Fruit fly (Drosophila melanogaster) whole organism, embryonic: Measurements from ENCODE around the gene Lcp65Ag1.

Source experiments
- Asciz ChIP-seq: fragments of 200-800 bp; sonication (Bioruptor generic); optimal IDR thresholded peaks from 2 replicates; lab custom pipeline; 2017; ENCODE audit warnings: missing biosample characterization, mild to moderate bottlenecking, missing genetic modification characterization, missing genetic modification reagents
- CG10274 ChIP-seq: fragments of 200-800 bp; sonication (Bioruptor generic); optimal IDR thresholded peaks from 3 replicates; lab custom pipeline; 2017; ENCODE audit warnings: missing biosample characterization, mild to moderate bottlenecking, missing genetic modification characterization
- CG11398 ChIP-seq: fragments of 200-800 bp; sonication (Bioruptor generic); optimal IDR thresholded peaks from 2 replicates; lab custom pipeline; 2016; ENCODE audit warnings: missing biosample characterization, missing genetic modification characterization
- CG12104 ChIP-seq: fragments of 200-800 bp; sonication (Bioruptor generic); optimal IDR thresholded peaks from 3 replicates; lab custom pipeline; 2016; ENCODE audit warnings: missing biosample characterization, missing genetic modification characterization
- CG12744 ChIP-seq: fragments of 200-800 bp; sonication (Bioruptor generic); optimal IDR thresholded peaks from 2 replicates; lab custom pipeline; 2016; ENCODE audit warnings: missing biosample characterization, missing genetic modification characterization
- CG14667 ChIP-seq: fragments of 200-800 bp; sonication (Bioruptor generic); IDR thresholded peaks from 2 replicates; pipeline ENCODE4 v1.3.6; 2022; ENCODE audit warnings: missing biosample characterization, missing genetic modification characterization
- CG15073 ChIP-seq: fragments of 200-800 bp; sonication (Bioruptor generic); optimal IDR thresholded peaks from 2 replicates; lab custom pipeline; 2016; ENCODE audit warnings: missing biosample characterization, missing genetic modification characterization
- CG16815 ChIP-seq: fragments of 200-800 bp; sonication (Bioruptor generic); optimal IDR thresholded peaks from 3 replicates; lab custom pipeline; 2017; ENCODE audit warnings: missing biosample characterization, mild to moderate bottlenecking, missing genetic modification characterization
- CG17359 ChIP-seq: fragments of 200-800 bp; sonication (Bioruptor generic); optimal IDR thresholded peaks from 3 replicates; lab custom pipeline; 2018; ENCODE audit warnings: missing biosample characterization, mild to moderate bottlenecking, missing genetic modification characterization, moderate library complexity
- CG17385 ChIP-seq: fragments of 200-800 bp; sonication (Bioruptor generic); optimal IDR thresholded peaks from 3 replicates; lab custom pipeline; 2018; ENCODE audit warnings: missing biosample characterization, mild to moderate bottlenecking, missing genetic modification characterization
- CG17802 ChIP-seq: fragments of 200-800 bp; sonication (Bioruptor generic); optimal IDR thresholded peaks from 2 replicates; lab custom pipeline; 2018; ENCODE audit warnings: missing biosample characterization, mild to moderate bottlenecking, missing genetic modification characterization, moderate library complexity
- CG1792 ChIP-seq: fragments of 200-800 bp; sonication (Bioruptor generic); optimal IDR thresholded peaks from 2 replicates; lab custom pipeline; 2016; ENCODE audit warnings: missing biosample characterization, missing genetic modification characterization
- CG18011 ChIP-seq: fragments of 200-800 bp; sonication (Bioruptor generic); optimal IDR thresholded peaks from 2 replicates; lab custom pipeline; 2017; ENCODE audit warnings: missing biosample characterization, missing genetic modification characterization, mild to moderate bottlenecking, moderate library complexity, missing genotype
- CG2129 ChIP-seq: fragments of 200-800 bp; sonication (Bioruptor generic); IDR thresholded peaks from 2 replicates; pipeline ENCODE4 v1.3.6; 2022; ENCODE audit warnings: missing biosample characterization, missing genetic modification characterization; ENCODE audit not compliant: partially characterized antibody
- CG2202 ChIP-seq: fragments of 200-800 bp; sonication (Bioruptor generic); optimal IDR thresholded peaks from 2 replicates; lab custom pipeline; 2018; ENCODE audit warnings: missing biosample characterization, mild to moderate bottlenecking, missing genetic modification characterization
- CG2875 ChIP-seq: fragments of 200-800 bp; sonication (Bioruptor generic); optimal IDR thresholded peaks from 2 replicates; lab custom pipeline; 2017; ENCODE audit warnings: missing biosample characterization, mild to moderate bottlenecking, missing genetic modification characterization, missing genetic modification reagents
- CG31365 ChIP-seq: fragments of 200-800 bp; sonication (Bioruptor generic); optimal IDR thresholded peaks from 2 replicates; lab custom pipeline; 2018; ENCODE audit warnings: missing biosample characterization, mild to moderate bottlenecking, missing genetic modification characterization
- CG4424 ChIP-seq: fragments of 200-800 bp; sonication (Bioruptor generic); optimal IDR thresholded peaks from 3 replicates; lab custom pipeline; 2016; ENCODE audit warnings: missing biosample characterization, missing genetic modification characterization
- CG6813 ChIP-seq: fragments of 200-800 bp; sonication (Bioruptor generic); optimal IDR thresholded peaks from 2 replicates; lab custom pipeline; 2017; ENCODE audit warnings: missing biosample characterization, missing genetic modification characterization, mild to moderate bottlenecking, moderate library complexity, missing genetic modification reagents
- CG7372 ChIP-seq: fragments of 200-800 bp; sonication (Bioruptor generic); IDR thresholded peaks from 2 replicates; pipeline ENCODE4 v1.3.6; 2022; ENCODE audit warnings: missing biosample characterization, missing genetic modification characterization
- CG8089 ChIP-seq: fragments of 200-800 bp; sonication (Bioruptor generic); optimal IDR thresholded peaks from 3 replicates; lab custom pipeline; 2016; ENCODE audit warnings: missing biosample characterization, missing genetic modification characterization
- CG8290 ChIP-seq, 3 experiments: fragments of 200-800 bp; sonication (Bioruptor generic); optimal IDR thresholded peaks; 2 replicates each; lab custom pipeline; 2016 to 2019; ENCODE audit warnings: missing biosample characterization in 3 of 3, missing genetic modification characterization in 3 of 3, mild to moderate bottlenecking in 2 of 3, moderate library complexity in 1 of 3
- CG8388 ChIP-seq: fragments of 200-800 bp; sonication (Bioruptor generic); optimal IDR thresholded peaks from 2 replicates; lab custom pipeline; 2019; ENCODE audit warnings: missing biosample characterization, mild to moderate bottlenecking, missing genetic modification characterization, moderate library complexity
- CG8924 ChIP-seq: fragments of 200-800 bp; optimal IDR thresholded peaks from 3 replicates; lab custom pipeline; 2019; ENCODE audit warnings: missing biosample characterization, mild to moderate bottlenecking, missing genetic modification characterization, moderate library complexity
- CG9817 ChIP-seq: fragments of 200-800 bp; sonication (Bioruptor generic); optimal IDR thresholded peaks from 2 replicates; lab custom pipeline; 2018; ENCODE audit warnings: missing biosample characterization, mild to moderate bottlenecking, missing genetic modification characterization, moderate library complexity
- CrebB ChIP-seq: fragments of 200-800 bp; sonication (Bioruptor generic); optimal IDR thresholded peaks from 3 replicates; lab custom pipeline; 2018; ENCODE audit warnings: missing biosample characterization, mild to moderate bottlenecking, missing genetic modification characterization
- Dll ChIP-seq: fragments of 200-800 bp; sonication (Bioruptor generic); IDR thresholded peaks from 4 replicates; pipeline ENCODE4 v1.3.6; 2022; ENCODE audit warnings: missing biosample characterization, missing genetic modification characterization; ENCODE audit not compliant: partially characterized antibody
- Gsc ChIP-seq: fragments of 200-800 bp; sonication (Bioruptor generic); IDR thresholded peaks from 2 replicates; pipeline ENCODE4 v1.3.6; 2022; ENCODE audit warnings: missing biosample characterization, missing genetic modification characterization
- H15 ChIP-seq: fragments of 200-800 bp; sonication (Bioruptor generic); IDR thresholded peaks from 3 replicates; pipeline ENCODE4 v1.3.6; 2022; ENCODE audit warnings: missing biosample characterization, missing genetic modification characterization
- Meics ChIP-seq: fragments of 200-800 bp; sonication (Bioruptor generic); optimal IDR thresholded peaks from 2 replicates; lab custom pipeline; 2017; ENCODE audit warnings: missing biosample characterization, mild to moderate bottlenecking, missing genetic modification characterization
- Optix ChIP-seq: fragments of 200-800 bp; sonication (Bioruptor generic); IDR thresholded peaks from 3 replicates; pipeline ENCODE4 v1.3.6; 2022; ENCODE audit warnings: missing biosample characterization, missing genetic modification characterization
- Trl ChIP-seq, 3 experiments: fragments of >200 bp in 2 of 3; fragments of 200-800 bp in 1 of 3; sonication (Bioruptor generic) in 1 of 3; optimal IDR thresholded peaks; 2 replicates in 1 of 3; 3 replicates in 2 of 3; lab custom pipeline; 2016 to 2017; ENCODE audit warnings: missing biosample characterization in 1 of 3, missing genetic modification characterization in 1 of 3
- ato ChIP-seq: fragments of 200-800 bp; sonication (Bioruptor generic); IDR thresholded peaks from 2 replicates; pipeline ENCODE4 v1.3.6; 2022; ENCODE audit warnings: missing biosample characterization, missing genetic modification characterization; ENCODE audit not compliant: partially characterized antibody
- btn ChIP-seq: fragments of 200-800 bp; sonication (Bioruptor generic); optimal IDR thresholded peaks from 2 replicates; lab custom pipeline; 2016; ENCODE audit warnings: missing biosample characterization, missing genetic modification characterization
- cato ChIP-seq: fragments of 200-800 bp; sonication (Bioruptor generic); optimal IDR thresholded peaks from 2 replicates; lab custom pipeline; 2016; ENCODE audit warnings: missing biosample characterization, missing genetic modification characterization, borderline replicate concordance
- crc ChIP-seq: fragments of 200-800 bp; sonication (Bioruptor generic); optimal IDR thresholded peaks from 2 replicates; lab custom pipeline; 2016; ENCODE audit warnings: missing biosample characterization, missing genetic modification characterization
- dati ChIP-seq: fragments of 200-800 bp; sonication (Bioruptor generic); IDR thresholded peaks from 2 replicates; pipeline ENCODE4 v1.3.6; 2022; ENCODE audit warnings: missing biosample characterization, missing genetic modification characterization
- emc ChIP-seq: fragments of 200-800 bp; sonication (Bioruptor generic); optimal IDR thresholded peaks from 2 replicates; lab custom pipeline; 2016; ENCODE audit warnings: missing biosample characterization, missing genetic modification characterization
- exex ChIP-seq: fragments of 200-800 bp; sonication (Bioruptor generic); optimal IDR thresholded peaks from 4 replicates; lab custom pipeline; 2018; ENCODE audit warnings: missing biosample characterization, mild to moderate bottlenecking, missing genetic modification characterization, moderate library complexity
- fd64A ChIP-seq: fragments of 200-800 bp; sonication (Bioruptor generic); optimal IDR thresholded peaks from 3 replicates; lab custom pipeline; 2018; ENCODE audit warnings: missing biosample characterization, mild to moderate bottlenecking, missing genetic modification characterization
- gce ChIP-seq: fragments of 200-800 bp; sonication (Bioruptor generic); IDR thresholded peaks from 3 replicates; pipeline ENCODE4 v1.3.6; 2022; ENCODE audit warnings: missing biosample characterization, missing genetic modification characterization
- insv ChIP-seq, 2 experiments: fragments of 200-800 bp; sonication (Bioruptor generic); optimal IDR thresholded peaks; 3 replicates each; lab custom pipeline; 2016 to 2018; ENCODE audit warnings: missing biosample characterization in 2 of 2, missing genetic modification characterization in 2 of 2
- nerfin-2 ChIP-seq: fragments of 200-800 bp; sonication (Bioruptor generic); IDR thresholded peaks from 2 replicates; pipeline ENCODE4 v1.3.6; 2022; ENCODE audit warnings: missing biosample characterization, missing genetic modification characterization; ENCODE audit not compliant: partially characterized antibody
- p53 ChIP-seq: fragments of 200-800 bp; sonication (Bioruptor generic); optimal IDR thresholded peaks from 2 replicates; lab custom pipeline; 2016; ENCODE audit warnings: missing biosample characterization, missing genetic modification characterization
- scrt ChIP-seq: fragments of 200-800 bp; sonication (Bioruptor generic); optimal IDR thresholded peaks from 2 replicates; lab custom pipeline; 2018; ENCODE audit warnings: missing biosample characterization, mild to moderate bottlenecking, missing genetic modification characterization, moderate library complexity
- sima ChIP-seq: fragments of 200-800 bp; sonication (Bioruptor generic); optimal IDR thresholded peaks from 2 replicates; lab custom pipeline; 2016; ENCODE audit warnings: missing biosample characterization, missing genetic modification characterization
- sqz ChIP-seq: fragments of 200-800 bp; sonication (Bioruptor generic); optimal IDR thresholded peaks from 3 replicates; lab custom pipeline; 2018; ENCODE audit warnings: missing biosample characterization, mild to moderate bottlenecking, missing genetic modification characterization
- tap ChIP-seq: fragments of 200-800 bp; optimal IDR thresholded peaks from 3 replicates; lab custom pipeline; 2019; ENCODE audit warnings: missing biosample characterization, mild to moderate bottlenecking, missing genetic modification characterization, moderate library complexity
- usp ChIP-seq: fragments of >200 bp; optimal IDR thresholded peaks from 2 replicates; lab custom pipeline; 2017; ENCODE audit warnings: missing biosample characterization, missing genetic modification characterization

Lcp65Ag1 gene

dm6 chr3L:6094697-6095096 lies 40.4 kb downstream of the Lcp65Ag1 start, which contains the start of the genes CG10467 and loj (continued):
- TF ChIP-seq CG7372 (GFP tag; lab: Robert Waterston, UW) (peak; percentile 97), Gsc (GFP tag; lab: Robert Waterston, UW) (peak; percentile 95), CG1792 (peak; percentile 65), CrebB (tag; lab: Kevin White, UChicago) (peak; percentile 78), CG11398 (GFP tag; lab: Kevin White, UChicago) (peak; percentile 23), CG15073 (GFP tag; lab: Kevin White, UChicago) (peak; percentile 93), CG14667 (peak; percentile 97), CG17802 (tag; lab: Kevin White, UChicago) (peak; percentile 84), CG12744 (GFP tag; lab: Kevin White, UChicago) (peak; percentile 66), CG8924 (tag; lab: Kevin White, UChicago) (peak; percentile 96), p53 (no peak), CG8089 (GFP tag; lab: Kevin White, UChicago) (peak; percentile 68), Asciz (GFP tag; lab: Kevin White, UChicago) (peak; percentile 87), scrt (GFP tag; lab: Kevin White, UChicago) (peak; percentile 98), usp (no peak), sima (GFP tag; lab: Kevin White, UChicago) (no peak), Trl (optimal IDR thresholded peaks at IDR 0.05; lab: Kevin White, UChicago) (no peak), Trl (GFP tag; optimal IDR thresholded peaks at IDR 0.05; lab: Kevin White, UChicago) (peak; percentile 76), cato (GFP tag; lab: Kevin White, UChicago) (peak; percentile 94), CG9817 (tag; lab: Kevin White, UChicago) (peak; percentile 98), CG16815 (GFP tag; lab: Kevin White, UChicago) (peak; percentile 98), CG4424 (GFP tag; lab: Kevin White, UChicago) (peak; percentile 97), CG17359 (tag; lab: Kevin White, UChicago) (peak; percentile 96), H15 (GFP tag; lab: Robert Waterston, UW) (peak; percentile 96), ato (GFP tag; lab: Robert Waterston, UW) (no peak; the same call in 1 of the 2 replicates), Meics (GFP tag; lab: Kevin White, UChicago) (peak; percentile 92), CG10274 (GFP tag; lab: Kevin White, UChicago) (peak; percentile 64), CG2875 (GFP tag; lab: Kevin White, UChicago) (peak; percentile 72), CG8290 (GFP tag; optimal IDR thresholded peaks at IDR 0.05; lab: Kevin White, UChicago) (peak; percentile 90), CG8290 (tag; optimal IDR thresholded peaks at IDR 0.05; lab: Kevin White, UChicago) (peak in 1 of 2 experiments; percentile 67), btn (no peak), CG17385 (GFP tag; lab: Kevin White, UChicago) (peak; percentile 85), CG2129 (GFP tag; lab: Robert Waterston, UW) (peak; percentile 63), sqz (GFP tag; lab: Kevin White, UChicago) (no peak), exex (tag; lab: Kevin White, UChicago) (peak; percentile 81), CG6813 (GFP tag; lab: Kevin White, UChicago) (peak; percentile 80), CG12104 (GFP tag; lab: Kevin White, UChicago) (peak; percentile 93), gce (GFP tag; lab: Robert Waterston, UW) (peak; percentile 90), CG18011 (GFP tag; lab: Kevin White, UChicago) (peak; percentile 86), CG31365 (tag; lab: Kevin White, UChicago) (no peak), Dll (GFP tag; lab: Robert Waterston, UW) (peak; percentile 84), tap (tag; lab: Kevin White, UChicago) (peak; percentile 80), CG2202 (tag; lab: Kevin White, UChicago) (peak; percentile 90), emc (GFP tag; lab: Kevin White, UChicago) (peak; percentile 72), nerfin-2 (0 out of 2 replicates have a peak, but pooled peaks have one; percentile 15), crc (GFP tag; lab: Kevin White, UChicago) (peak; percentile 56), Optix (GFP tag; lab: Robert Waterston, UW) (peak; percentile 88), dati (GFP tag; lab: Robert Waterston, UW) (peak; percentile 80), insv (GFP tag; optimal IDR thresholded peaks at IDR 0.05; lab: Kevin White, UChicago) (peak in 1 of 2 experiments; percentile 63), CG8388 (GFP tag; lab: Kevin White, UChicago) (peak; percentile 89), fd64A (GFP tag; lab: Kevin White, UChicago) (peak; percentile 36)
